Worm (Caenorhabditis elegans) whole organism, L4 larva: ENCODE data around the gene T08B1.1.

Experiments used
- D1046.2 ChIP-seq: fragments of 200-800 bp; sonication (Bioruptor generic); IDR thresholded peaks from 2 replicates; pipeline ENCODE4 v1.3.6; 2022; ENCODE audit warnings: missing genetic modification characterization, missing compliant biosample characterization
- R02D3.7 ChIP-seq: fragments of 150-350 bp; sonication (generic microtip); optimal IDR thresholded peaks from 3 replicates; lab custom pipeline; 2014; ENCODE audit warnings: missing biosample characterization, missing genetic modification characterization
- Y75B8A.6 ChIP-seq: fragments of 200-800 bp; sonication (Bioruptor generic); IDR thresholded peaks from 2 replicates; pipeline ENCODE4 v1.3.6; 2022; ENCODE audit warnings: missing genetic modification reagents, missing genetic modification characterization, missing compliant biosample characterization
- ZK546.5 ChIP-seq, 2 experiments: sonication (generic microtip); optimal IDR thresholded peaks; 2 replicates each; lab custom pipeline; 2017; ENCODE audit warnings: missing biosample characterization in 2 of 2, missing genetic modification characterization in 2 of 2
- aly-2 ChIP-seq: sonication (generic microtip); optimal IDR thresholded peaks from 2 replicates; lab custom pipeline; 2018; ENCODE audit warnings: missing biosample characterization, missing genetic modification characterization
- arid-1 ChIP-seq: fragments of 200-800 bp; sonication (Bioruptor generic); conservative IDR thresholded peaks from 2 replicates; pipeline ENCODE4 v1.3.6; 2022; ENCODE audit warnings: missing genetic modification reagents, missing genetic modification characterization, missing compliant biosample characterization
- ceh-20 ChIP-seq: fragments of 200-800 bp; sonication (Bioruptor generic); IDR thresholded peaks from 2 replicates; pipeline ENCODE4 v1.3.6; 2022; ENCODE audit warnings: missing genetic modification reagents, missing genetic modification characterization, missing compliant biosample characterization
- ceh-62 ChIP-seq: sonication (generic microtip); optimal IDR thresholded peaks from 2 replicates; lab custom pipeline; 2017; ENCODE audit warnings: missing biosample characterization, missing genetic modification characterization
- ceh-82 ChIP-seq: sonication (generic microtip); optimal IDR thresholded peaks from 2 replicates; lab custom pipeline; 2017; ENCODE audit warnings: missing biosample characterization, missing genetic modification characterization
- cey-2 ChIP-seq: sonication (generic microtip); optimal IDR thresholded peaks from 3 replicates; lab custom pipeline; 2017; ENCODE audit warnings: missing genetic modification characterization, mild to moderate bottlenecking, missing compliant biosample characterization, antibody characterized with exemption, borderline replicate concordance; ENCODE audit not compliant: insufficient read depth
- daf-12 ChIP-seq: fragments of 150-350 bp; optimal IDR thresholded peaks from 2 replicates; lab custom pipeline; 2014; ENCODE audit warnings: missing biosample characterization, missing genetic modification reagents, missing genetic modification characterization
- daf-16 ChIP-seq, 3 experiments: sonication (generic microtip); optimal IDR thresholded peaks; 2 replicates each; lab custom pipeline; 2016 to 2017; ENCODE audit warnings: missing genetic modification characterization in 3 of 3, missing genetic modification reagents in 3 of 3, mild to moderate bottlenecking in 2 of 3, missing compliant biosample characterization in 2 of 3, missing biosample characterization in 1 of 3, moderate library complexity in 1 of 3
- daf-8 ChIP-seq: fragments of 200-800 bp; sonication (Bioruptor generic); IDR thresholded peaks from 2 replicates; pipeline ENCODE4 v1.3.6; 2022; ENCODE audit warnings: missing genetic modification characterization, missing compliant biosample characterization
- dmd-6 ChIP-seq: fragments of 200-800 bp; sonication (Bioruptor generic); IDR thresholded peaks from 2 replicates; pipeline ENCODE4 v1.3.6; 2022; ENCODE audit warnings: missing genetic modification reagents, missing genetic modification characterization, missing compliant biosample characterization
- dmd-9 ChIP-seq: fragments of 200-800 bp; sonication (Bioruptor generic); IDR thresholded peaks from 2 replicates; pipeline ENCODE4 v1.3.6; 2022; ENCODE audit warnings: missing genetic modification reagents, missing genetic modification characterization, missing compliant biosample characterization
- dpl-1 ChIP-seq: fragments of 150-350 bp; optimal IDR thresholded peaks from 2 replicates; lab custom pipeline; 2014; ENCODE audit warnings: missing biosample characterization, missing genetic modification reagents, missing genetic modification characterization
- dve-1 ChIP-seq: sonication (generic microtip); optimal IDR thresholded peaks from 2 replicates; lab custom pipeline; 2017; ENCODE audit warnings: antibody characterized with exemption, mild to moderate bottlenecking, missing genetic modification characterization, missing compliant biosample characterization; ENCODE audit not compliant: insufficient read depth
- fos-1 ChIP-seq: fragments of 150-350 bp; optimal IDR thresholded peaks from 2 replicates; lab custom pipeline; 2014; ENCODE audit warnings: missing biosample characterization, missing genetic modification characterization
- hlh-11 ChIP-seq: fragments of 200-800 bp; sonication (Bioruptor generic); optimal IDR thresholded peaks from 2 replicates; lab custom pipeline; 2018; ENCODE audit warnings: mild to moderate bottlenecking, missing genetic modification characterization, missing compliant biosample characterization
- hlh-30 ChIP-seq: sonication (generic microtip); optimal IDR thresholded peaks from 2 replicates; lab custom pipeline; 2017; ENCODE audit warnings: antibody characterized with exemption, mild to moderate bottlenecking, missing genetic modification characterization, missing compliant biosample characterization; ENCODE audit not compliant: insufficient read depth
- hmg-1.1 ChIP-seq: fragments of 200-800 bp; sonication (Bioruptor generic); IDR thresholded peaks from 2 replicates; pipeline ENCODE4 v1.3.6; 2022; ENCODE audit warnings: missing genetic modification reagents, missing genetic modification characterization, missing compliant biosample characterization
- jun-1 ChIP-seq: fragments of 150-350 bp; optimal IDR thresholded peaks from 2 replicates; lab custom pipeline; 2014; ENCODE audit warnings: missing biosample characterization, missing genetic modification reagents, missing genetic modification characterization
- lin-1 ChIP-seq: fragments of 200-800 bp; sonication (Bioruptor generic); IDR thresholded peaks from 2 replicates; pipeline ENCODE4 v1.3.6; 2022; ENCODE audit warnings: missing genetic modification reagents, missing genetic modification characterization, missing compliant biosample characterization
- lin-39 ChIP-seq: fragments of 150-350 bp; optimal IDR thresholded peaks from 2 replicates; lab custom pipeline; 2014; ENCODE audit warnings: missing biosample characterization, missing genetic modification reagents, missing genetic modification characterization
- madf-5 ChIP-seq, 2 experiments: fragments of 200-800 bp; sonication (Bioruptor generic); IDR thresholded peaks; 2 replicates each; pipeline ENCODE4 v1.3.6; 2022; ENCODE audit warnings: missing compliant biosample characterization in 2 of 2, missing genetic modification characterization in 2 of 2
- mdl-1 ChIP-seq, 2 experiments: fragments of 150-350 bp in 1 of 2; sonication (generic microtip) in 1 of 2; optimal IDR thresholded peaks; 2 replicates each; lab custom pipeline; 2014 to 2017; ENCODE audit warnings: missing biosample characterization in 2 of 2, missing genetic modification characterization in 2 of 2
- nhr-10 ChIP-seq: fragments of 150-350 bp; optimal IDR thresholded peaks from 2 replicates; lab custom pipeline; 2014; ENCODE audit warnings: missing biosample characterization, missing genetic modification characterization
- nhr-102 ChIP-seq: sonication (generic microtip); optimal IDR thresholded peaks from 2 replicates; lab custom pipeline; 2016; ENCODE audit warnings: mild to moderate bottlenecking, missing genetic modification characterization, moderate library complexity, missing compliant biosample characterization
- nhr-11 ChIP-seq: fragments of 150-350 bp; optimal IDR thresholded peaks from 2 replicates; lab custom pipeline; 2014; ENCODE audit warnings: missing biosample characterization, missing genetic modification characterization
- nhr-28 ChIP-seq: fragments of 150-350 bp; optimal IDR thresholded peaks from 2 replicates; lab custom pipeline; 2014; ENCODE audit warnings: missing biosample characterization, missing genetic modification characterization
- nhr-41 ChIP-seq: fragments of 200-800 bp; sonication (Bioruptor generic); IDR thresholded peaks from 2 replicates; pipeline ENCODE4 v1.3.6; 2022; ENCODE audit warnings: missing genetic modification reagents, missing genetic modification characterization, missing compliant biosample characterization
- nhr-48 ChIP-seq: sonication (generic microtip); optimal IDR thresholded peaks from 2 replicates; lab custom pipeline; 2016; ENCODE audit warnings: mild to moderate bottlenecking, missing genetic modification characterization, missing compliant biosample characterization
- pha-4 ChIP-seq, 2 experiments: fragments of 150-350 bp in 1 of 2; fragments of 200-800 bp in 1 of 2; sonication (Bioruptor generic) in 1 of 2; IDR thresholded peaks in 1 of 2; optimal IDR thresholded peaks in 1 of 2; 2 replicates each; pipeline versions ENCODE4 v1.3.6 to Lab custom; 2014 to 2022; ENCODE audit warnings: missing genetic modification characterization in 2 of 2, missing genetic modification reagents in 2 of 2, missing biosample characterization in 1 of 2, missing compliant biosample characterization in 1 of 2
- php-3 ChIP-seq: fragments of 200-800 bp; sonication (Bioruptor generic); IDR thresholded peaks from 2 replicates; pipeline ENCODE4 v1.3.6; 2022; ENCODE audit warnings: missing genetic modification reagents, missing genetic modification characterization, missing compliant biosample characterization
- pqm-1 ChIP-seq: sonication (generic microtip); optimal IDR thresholded peaks from 2 replicates; lab custom pipeline; 2017; ENCODE audit warnings: missing biosample characterization, missing genetic modification characterization
- skn-1 ChIP-seq: fragments of 150-350 bp; optimal IDR thresholded peaks from 2 replicates; lab custom pipeline; 2014; ENCODE audit warnings: missing biosample characterization, missing genetic modification characterization
- snpc-1.2 ChIP-seq: fragments of 200-800 bp; sonication (Bioruptor generic); IDR thresholded peaks from 2 replicates; pipeline ENCODE4 v1.3.6; 2022; ENCODE audit warnings: missing genetic modification reagents, missing genetic modification characterization, missing compliant biosample characterization
- spr-3 ChIP-seq: fragments of 200-800 bp; sonication (Bioruptor generic); optimal IDR thresholded peaks from 2 replicates; lab custom pipeline; 2018; ENCODE audit warnings: mild to moderate bottlenecking, missing genetic modification characterization, missing compliant biosample characterization
- tag-97 ChIP-seq: fragments of 200-800 bp; sonication (Bioruptor generic); IDR thresholded peaks from 2 replicates; pipeline ENCODE4 v1.3.6; 2022; ENCODE audit warnings: missing genetic modification characterization, missing compliant biosample characterization
- unc-130 ChIP-seq: sonication (generic microtip); optimal IDR thresholded peaks from 2 replicates; lab custom pipeline; 2016; ENCODE audit warnings: missing genetic modification reagents, missing genetic modification characterization, missing compliant biosample characterization
- vab-7 ChIP-seq: fragments of 200-800 bp; sonication (Bioruptor generic); IDR thresholded peaks from 2 replicates; pipeline ENCODE4 v1.3.6; 2022; ENCODE audit warnings: missing genetic modification reagents, missing genetic modification characterization, missing compliant biosample characterization
- zip-11 ChIP-seq: fragments of 200-800 bp; sonication (Bioruptor generic); IDR thresholded peaks from 2 replicates; pipeline ENCODE4 v1.3.6; 2022; ENCODE audit warnings: missing genetic modification characterization, missing compliant biosample characterization
- zip-2 ChIP-seq: fragments of 150-350 bp; optimal IDR thresholded peaks from 2 replicates; lab custom pipeline; 2014; ENCODE audit warnings: missing biosample characterization, missing genetic modification characterization

T08B1.1 gene

DNA sequence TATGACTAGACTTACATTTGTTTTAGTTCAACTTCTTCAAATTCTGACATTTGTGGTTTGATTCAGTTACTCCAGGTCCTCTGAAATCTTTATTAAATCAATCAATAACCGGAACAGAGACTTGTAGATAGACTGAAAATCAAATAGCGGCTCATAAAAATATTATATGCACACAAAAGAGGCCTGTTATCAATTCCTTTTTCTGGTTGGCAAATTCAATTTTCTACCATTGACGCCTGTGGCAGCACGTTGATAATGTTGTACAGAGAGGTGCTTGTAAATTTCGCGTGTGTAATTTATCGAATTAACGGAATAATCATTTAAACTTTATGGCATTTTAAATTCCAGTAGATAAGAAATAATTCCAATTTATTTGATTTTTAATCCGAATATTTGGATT is at the start of gene T08B1.1:
Gene T08B1.1 (minus strand): TSS at position 92 of the 400 bp plus-strand sequence.
- TF ChIP-seq cey-2 (tag; lab: Kevin White, UChicago) (no peak), zip-11 (no peak), dmd-6 (GFP tag; lab: Robert Waterston, UW) (no peak; the same call in 1 of the 2 replicates), unc-130 (GFP tag; lab: Kevin White, UChicago) (no peak), nhr-11 (tag; lab: Kevin White, UChicago) (no peak), fos-1 (tag; lab: Kevin White, UChicago) (no peak), ceh-20 (peak; percentile 45; the same call in 1 of the 2 replicates), hlh-30 (tag; lab: Kevin White, UChicago) (no peak), skn-1 (tag; lab: Kevin White, UChicago) (no peak), pha-4 (GFP tag; IDR thresholded peaks at IDR 0.05; lab: Robert Waterston, UW) (no peak), pha-4 (tag; optimal IDR thresholded peaks at IDR 0.05; lab: Kevin White, UChicago) (no peak), lin-1 (GFP tag; lab: Robert Waterston, UW) (no peak; the same call in 1 of the 2 replicates), dve-1 (tag; lab: Kevin White, UChicago) (peak; percentile 42), ceh-82 (tag; lab: Kevin White, UChicago) (no peak), nhr-28 (tag; lab: Kevin White, UChicago) (peak; percentile 0), snpc-1.2 (GFP tag; lab: Robert Waterston, UW) (no peak), arid-1 (no peak), spr-3 (GFP tag; lab: Kevin White, UChicago) (no peak), zip-2 (no peak), nhr-102 (no peak), pqm-1 (tag; lab: Kevin White, UChicago) (peak; percentile 89), lin-39 (tag; lab: Kevin White, UChicago) (no peak), hlh-11 (peak; percentile 36), php-3 (GFP tag; lab: Robert Waterston, UW) (peak; percentile 94), daf-12 (tag; lab: Kevin White, UChicago) (no peak), tag-97 (GFP tag; lab: Robert Waterston, UW) (no peak), dmd-9 (no peak), Y75B8A.6 (GFP tag; lab: Robert Waterston, UW) (no peak), aly-2 (tag; lab: Kevin White, UChicago) (no peak), ZK546.5 (tag; optimal IDR thresholded peaks at IDR 0.05; lab: Kevin White, UChicago) (no peak), vab-7 (GFP tag; lab: Robert Waterston, UW) (no peak), hmg-1.1 (GFP tag; lab: Robert Waterston, UW) (no peak), ceh-62 (tag; lab: Kevin White, UChicago) (no peak), daf-8 (GFP tag; lab: Robert Waterston, UW) (no peak), jun-1 (tag; lab: Kevin White, UChicago) (no peak), nhr-48 (tag; lab: Kevin White, UChicago) (no peak), nhr-10 (tag; lab: Kevin White, UChicago) (no peak), R02D3.7 (no peak), mdl-1 (tag; optimal IDR thresholded peaks at IDR 0.05; lab: Kevin White, UChicago) (peak in 1 of 2 experiments; percentile 5), D1046.2 (GFP tag; lab: Robert Waterston, UW) (no peak), daf-16 (GFP tag; optimal IDR thresholded peaks at IDR 0.05; lab: Kevin White, UChicago) (no peak), daf-16 (tag; optimal IDR thresholded peaks at IDR 0.05; lab: Kevin White, UChicago) (peak; percentile 68), nhr-41 (no peak), dpl-1 (GFP tag; lab: Kevin White, UChicago) (no peak), madf-5 (GFP tag; IDR thresholded peaks at IDR 0.05; lab: Robert Waterston, UW) (no peak)
